Fruit fly (Drosophila melanogaster): ENCODE results near the gene Sgs7.

DNA sequence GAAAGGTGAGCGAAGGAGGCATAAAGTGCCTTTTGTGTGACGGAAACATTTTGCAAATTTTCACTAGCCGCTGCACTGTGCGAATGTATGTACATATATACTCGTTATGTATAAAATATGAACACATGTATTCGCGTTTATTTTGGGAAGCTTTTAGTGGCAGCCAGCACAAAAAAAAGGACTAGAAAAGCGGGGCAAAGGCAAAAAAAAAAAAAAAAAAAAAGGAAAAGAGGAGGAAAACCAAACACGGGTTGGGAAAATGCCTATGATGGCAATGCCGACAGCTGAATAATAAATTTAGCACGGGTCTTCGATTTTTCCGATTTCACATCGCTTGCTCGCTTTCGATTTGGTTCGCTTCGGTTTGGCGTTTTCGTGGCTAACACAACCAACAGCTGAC is 39.8 kb downstream of the Sgs7 start:
- TF ChIP-seq CG18011 (GFP tag; optimal IDR thresholded peaks at IDR 0.05) (no peak), ase (GFP tag; IDR thresholded peaks at IDR 0.05) (no peak), Ets65A (GFP tag) (no peak), Hsf (GFP tag; optimal IDR thresholded peaks at IDR 0.05) (no peak), psq (GFP tag; optimal IDR thresholded peaks at IDR 0.05) (no peak), pnt (GFP tag; optimal IDR thresholded peaks at IDR 0.05) (no peak), CG9797 (GFP tag; optimal IDR thresholded peaks at IDR 0.05) (no peak), CG4617 (GFP tag; optimal IDR thresholded peaks at IDR 0.05; ENCODE audit: borderline replicate concordance) (no peak), Scr (GFP tag; IDR thresholded peaks at IDR 0.05; ENCODE audit: partially characterized antibody) (no peak), en (GFP tag; optimal IDR thresholded peaks at IDR 0.05) (no peak), Drgx (GFP tag; IDR thresholded peaks at IDR 0.05) (0 out of 2 replicates have a peak, but pooled peaks have one; percentile 28), otp (GFP tag; IDR thresholded peaks at IDR 0.05) (no peak), kah (GFP tag; optimal IDR thresholded peaks at IDR 0.05) (no peak), CG11456 (GFP tag; IDR thresholded peaks at IDR 0.05) (no peak)
